Fruit fly (Drosophila melanogaster): ENCODE results near the gene MetRS-m.

Gene MetRS-m

dm6 chr3R:14277894-14278522 lies 18.2 kb upstream of the MetRS-m start (continued):
- TF ChIP-seq so (GFP tag; IDR thresholded peaks at IDR 0.05) (peak; percentile 88), CG1602 (GFP tag; optimal IDR thresholded peaks at IDR 0.05) (peak; percentile 75), HLH3B (GFP tag; IDR thresholded peaks at IDR 0.05) (peak; percentile 81), zfh1 (GFP tag; IDR thresholded peaks at IDR 0.05) (peak; percentile 90), ap (GFP tag; IDR thresholded peaks at IDR 0.05) (peak; percentile 66), CG4282 (GFP tag; optimal IDR thresholded peaks at IDR 0.05) (no peak), Tbp (GFP tag; optimal IDR thresholded peaks at IDR 0.05) (no peak), nom (GFP tag; optimal IDR thresholded peaks at IDR 0.05) (peak; percentile 97), lbe (GFP tag; optimal IDR thresholded peaks at IDR 0.05) (peak; percentile 94), jing (GFP tag; optimal IDR thresholded peaks at IDR 0.05) (peak; percentile 46), Hr51 (GFP tag; optimal IDR thresholded peaks at IDR 0.05) (peak in 1 of 2 experiments; percentile 79), Mad (GFP tag; optimal IDR thresholded peaks at IDR 0.05) (peak; percentile 25), sd (tag; optimal IDR thresholded peaks at IDR 0.05) (no peak), CG12744 (GFP tag; optimal IDR thresholded peaks at IDR 0.05) (no peak), luna (GFP tag; optimal IDR thresholded peaks at IDR 0.05) (no peak), CG2875 (GFP tag; optimal IDR thresholded peaks at IDR 0.05) (peak; percentile 61), CG15696 (tag; optimal IDR thresholded peaks at IDR 0.05) (peak; percentile 95), CG10979 (tag; optimal IDR thresholded peaks at IDR 0.05) (peak; percentile 93), Neu2 (GFP tag; optimal IDR thresholded peaks at IDR 0.05; ENCODE audit: borderline replicate concordance) (no peak), ERR (GFP tag; optimal IDR thresholded peaks at IDR 0.05) (no peak), klu (GFP tag; IDR thresholded peaks at IDR 0.05) (peak; percentile 45; the same call in 1 of the 2 replicates), HmgZ (tag; optimal IDR thresholded peaks at IDR 0.05) (peak; percentile 64), CG14965 (GFP tag; optimal IDR thresholded peaks at IDR 0.05; ENCODE audit: borderline replicate concordance) (no peak), pum (GFP tag; optimal IDR thresholded peaks at IDR 0.05) (peak; percentile 37), Dll (GFP tag; IDR thresholded peaks at IDR 0.05; ENCODE audit: partially characterized antibody) (no peak), inv (GFP tag; IDR thresholded peaks at IDR 0.05; ENCODE audit: partially characterized antibody) (no peak), CG18262 (tag; optimal IDR thresholded peaks at IDR 0.05) (peak; percentile 88), ac (GFP tag; optimal IDR thresholded peaks at IDR 0.05) (peak; percentile 96), fru (optimal IDR thresholded peaks at IDR 0.05) (no peak), Hsf (GFP tag; optimal IDR thresholded peaks at IDR 0.05) (peak; percentile 70), Ets65A (GFP tag) (peak; percentile 92), gem (tag; optimal IDR thresholded peaks at IDR 0.05) (peak; percentile 89), grau (tag; optimal IDR thresholded peaks at IDR 0.05) (peak; percentile 83), Meics (GFP tag; optimal IDR thresholded peaks at IDR 0.05) (peak; percentile 80), CG4404 (GFP tag; IDR thresholded peaks at IDR 0.05) (peak; percentile 93), E2f2 (GFP tag; IDR thresholded peaks at IDR 0.05) (peak; percentile 63), Xrp1 (GFP tag; IDR thresholded peaks at IDR 0.05) (peak; percentile 97), Ada2b (GFP tag; IDR thresholded peaks at IDR 0.05) (peak; percentile 79), tin (GFP tag; optimal IDR thresholded peaks at IDR 0.05) (peak; percentile 74), CG8924 (tag; optimal IDR thresholded peaks at IDR 0.05) (peak; percentile 91), ken (GFP tag; IDR thresholded peaks at IDR 0.05) (peak; percentile 68; the same call in 1 of the 3 replicates), Mes4 (GFP tag; optimal IDR thresholded peaks at IDR 0.05) (no peak), toy (GFP tag; IDR thresholded peaks at IDR 0.05) (peak; percentile 47; the same call in 1 of the 2 replicates), phol (tag; optimal IDR thresholded peaks at IDR 0.05) (peak; percentile 81), br (optimal IDR thresholded peaks at IDR 0.05) (no peak), CG13424 (tag; optimal IDR thresholded peaks at IDR 0.05) (peak; percentile 85), kay (GFP tag; optimal IDR thresholded peaks at IDR 0.05) (peak; percentile 59), CG13624 (GFP tag; optimal IDR thresholded peaks at IDR 0.05) (no peak), Camta (GFP tag; optimal IDR thresholded peaks at IDR 0.05) (peak; percentile 7), nerfin-2 (GFP tag; IDR thresholded peaks at IDR 0.05; ENCODE audit: partially characterized antibody) (no peak), unc-4 (GFP tag; IDR thresholded peaks at IDR 0.05; ENCODE audit: partially characterized antibody) (no peak)

All from whole organism, embryonic.